Worm (Caenorhabditis elegans): ENCODE results near the gene clec-256.

clec-256 gene

DNA sequence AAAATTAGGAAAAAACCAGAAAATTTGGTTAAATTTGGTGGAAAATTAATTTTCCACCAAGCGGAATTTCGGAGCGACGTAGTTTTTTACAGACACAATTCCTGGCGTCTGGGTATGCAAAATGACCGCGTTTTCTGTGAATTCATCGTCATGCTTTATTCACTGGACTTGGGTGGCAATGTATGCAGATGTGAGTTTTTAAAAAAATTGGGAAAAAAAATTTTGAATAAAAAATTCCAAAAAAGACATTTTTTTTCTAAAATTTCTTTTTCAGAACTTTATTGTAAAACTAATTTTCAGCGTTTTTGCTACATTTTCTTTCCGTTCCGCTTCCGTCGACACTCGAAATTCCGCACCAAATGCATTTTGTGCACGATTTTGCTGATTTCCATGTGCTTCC lies 39.9 kb downstream of the clec-256 start, which contains the start of gene C54E10.7:
C54E10.7 (plus strand) TSS at position 301 of the 400 bp plus-strand sequence.
- TF ChIP-seq ama-1 (optimal IDR thresholded peaks at IDR 0.05) (no peak), scrt-1 (GFP tag; IDR thresholded peaks at IDR 0.05) (no peak)

DNA sequence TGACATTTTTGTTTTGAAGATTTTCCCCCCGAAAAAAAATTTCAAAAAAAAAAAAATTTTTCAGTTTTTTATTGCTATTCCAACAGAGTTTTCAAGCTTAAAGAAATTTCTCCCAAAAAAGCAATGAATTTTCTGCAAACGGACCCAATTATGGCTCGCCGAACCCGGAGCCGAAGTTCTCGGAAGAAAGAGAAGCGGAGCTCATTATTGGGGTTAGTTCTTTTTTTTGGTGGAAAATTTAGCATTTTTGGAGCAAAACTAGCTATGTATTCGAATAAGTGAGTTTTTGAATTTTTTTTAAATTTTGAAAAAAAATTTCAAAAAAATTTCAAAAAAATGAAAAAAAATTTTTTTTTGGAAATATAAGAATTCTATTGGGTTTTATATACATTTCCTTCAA lies 48.2 kb downstream of the clec-256 start, which contains the start of gene ncs-5:
ncs-5 (plus strand) TSS at position 124 of the 400 bp plus-strand sequence.
- TF ChIP-seq B0310.2 (tag; optimal IDR thresholded peaks at IDR 0.05) (no peak), ceh-13 (GFP tag; optimal IDR thresholded peaks at IDR 0.05) (no peak)

DNA sequence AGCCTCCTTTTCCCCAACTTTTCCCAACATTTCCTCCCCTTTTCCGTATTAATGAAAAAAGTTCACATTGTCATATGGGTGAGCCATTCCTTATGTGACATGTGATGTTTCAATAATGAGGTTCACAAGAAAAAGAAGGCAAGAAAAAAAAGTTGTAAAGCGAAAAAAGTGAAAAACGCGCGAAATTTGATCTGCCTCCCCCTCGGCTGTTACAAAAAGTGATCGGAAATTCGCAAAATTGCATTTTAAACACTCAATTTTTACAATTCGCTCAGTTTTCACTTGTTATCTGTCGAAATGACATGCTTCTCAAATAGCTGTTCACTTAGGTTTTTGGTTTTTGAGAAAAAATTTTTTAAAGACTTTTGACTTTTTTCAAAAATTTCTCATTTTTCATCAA lies 50.1 kb downstream of the clec-256 start:
- TF ChIP-seq flt-1 (GFP tag; IDR thresholded peaks at IDR 0.05) = no peak
- no peak for TF ChIP-seq ets-7 (tag; optimal IDR thresholded peaks at IDR 0.05)
